Worm (Caenorhabditis elegans) whole organism, L1 larva: ENCODE data around the gene lec-2.

Experiments used
- aly-2 ChIP-seq: fragments of 150-350 bp; optimal IDR thresholded peaks from 2 replicates; lab custom pipeline; 2014; ENCODE audit warnings: missing biosample characterization, missing genetic modification characterization
- blmp-1 ChIP-seq: fragments of 150-350 bp; optimal IDR thresholded peaks from 2 replicates; lab custom pipeline; 2014; ENCODE audit warnings: missing biosample characterization, missing genetic modification characterization
- egl-27 ChIP-seq, 2 experiments: fragments of 150-350 bp in 1 of 2; sonication (generic microtip); optimal IDR thresholded peaks; 3 replicates each; lab custom pipeline; 2017 to 2018; ENCODE audit warnings: missing biosample characterization in 2 of 2, missing genetic modification characterization in 2 of 2, missing genetic modification reagents in 2 of 2
- fkh-10 ChIP-seq: sonication (generic microtip); optimal IDR thresholded peaks from 2 replicates; lab custom pipeline; 2017; ENCODE audit warnings: missing biosample characterization, missing genetic modification reagents, missing genetic modification characterization
- hpl-2 ChIP-seq: fragments of 150-350 bp; optimal IDR thresholded peaks from 2 replicates; lab custom pipeline; 2014; ENCODE audit warnings: missing biosample characterization, missing genetic modification reagents, missing genetic modification characterization
- irx-1 ChIP-seq: sonication (generic microtip); optimal IDR thresholded peaks from 2 replicates; lab custom pipeline; 2016; ENCODE audit warnings: missing genetic modification characterization, missing compliant biosample characterization
- jun-1 ChIP-seq: fragments of 150-350 bp; optimal IDR thresholded peaks from 2 replicates; lab custom pipeline; 2014; ENCODE audit warnings: missing biosample characterization, missing genetic modification reagents, missing genetic modification characterization
- lin-13 ChIP-seq: fragments of 150-350 bp; optimal IDR thresholded peaks from 2 replicates; lab custom pipeline; 2014; ENCODE audit warnings: missing biosample characterization, missing genetic modification reagents, missing genetic modification characterization
- nhr-12 ChIP-seq: sonication (generic microtip); optimal IDR thresholded peaks from 2 replicates; lab custom pipeline; 2017; ENCODE audit warnings: missing biosample characterization, missing genetic modification characterization
- nhr-76 ChIP-seq: sonication (generic microtip); optimal IDR thresholded peaks from 2 replicates; lab custom pipeline; 2017; ENCODE audit warnings: missing biosample characterization, missing genetic modification characterization
- tbx-2 ChIP-seq: sonication (generic microtip); optimal IDR thresholded peaks from 2 replicates; lab custom pipeline; 2016; ENCODE audit warnings: missing genetic modification characterization, missing compliant biosample characterization
- unc-86 ChIP-seq: sonication (generic microtip); optimal IDR thresholded peaks from 2 replicates; lab custom pipeline; 2016; ENCODE audit warnings: missing genetic modification characterization, missing compliant biosample characterization
- unc-98 ChIP-seq: fragments of 200-800 bp; sonication (Bioruptor generic); IDR thresholded peaks from 2 replicates; pipeline ENCODE4 v1.3.6; 2022; ENCODE audit warnings: missing genetic modification characterization, missing compliant biosample characterization
- ztf-4 ChIP-seq: fragments of 150-350 bp; optimal IDR thresholded peaks from 2 replicates; lab custom pipeline; 2014; ENCODE audit warnings: missing biosample characterization, missing genetic modification characterization

DNA sequence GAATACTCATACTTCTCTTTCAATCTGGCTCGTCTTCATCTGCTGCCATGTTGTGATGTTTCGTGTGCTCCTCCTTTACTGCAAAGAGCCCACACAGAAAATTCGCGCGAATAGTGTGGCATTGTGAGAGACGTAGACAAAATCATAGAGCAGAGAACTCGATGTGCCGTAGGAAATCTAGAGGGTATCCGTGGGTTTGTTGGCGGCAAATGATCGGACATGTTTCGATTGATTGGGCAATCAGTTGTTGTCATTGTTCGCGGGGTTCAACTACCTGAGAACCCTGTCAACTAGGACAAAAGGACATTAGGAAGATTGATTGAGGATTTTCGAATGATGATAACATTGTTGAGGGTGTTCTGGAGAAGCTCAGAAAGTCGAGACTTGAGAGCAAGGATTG lies 9.1 kb upstream of the lec-2 start:
- TF ChIP-seq egl-27 (tag; optimal IDR thresholded peaks at IDR 0.05; lab: Kevin White, UChicago) (no peak), aly-2 (no peak), nhr-76 (no peak), irx-1 (tag; lab: Kevin White, UChicago) (no peak), unc-98 (GFP tag; lab: Robert Waterston, UW) (no peak), hpl-2 (GFP tag; lab: Kevin White, UChicago) (no peak), blmp-1 (tag; lab: Kevin White, UChicago) (no peak), ztf-4 (tag; lab: Kevin White, UChicago) (no peak), lin-13 (GFP tag; lab: Kevin White, UChicago) (no peak), unc-86 (no peak), jun-1 (tag; lab: Kevin White, UChicago) (no peak), tbx-2 (tag; lab: Kevin White, UChicago) (no peak), fkh-10 (no peak), nhr-12 (tag; lab: Kevin White, UChicago) (no peak)
